Worm (Caenorhabditis elegans) whole organism, L4 larva: ENCODE data around the gene his-73.

ENCODE experiments used
- F10B5.3 ChIP-seq: sonication (generic microtip); optimal IDR thresholded peaks from 2 replicates; lab custom pipeline; 2016; ENCODE audit warnings: mild to moderate bottlenecking, missing genetic modification characterization, missing compliant biosample characterization
- F37D6.2 ChIP-seq: sonication (generic microtip); optimal IDR thresholded peaks from 2 replicates; lab custom pipeline; 2016; ENCODE audit warnings: mild to moderate bottlenecking, missing genetic modification characterization, missing compliant biosample characterization
- T26A8.4 ChIP-seq: fragments of 200-800 bp; sonication (Bioruptor generic); IDR thresholded peaks from 2 replicates; pipeline ENCODE4 v1.3.6; 2022; ENCODE audit warnings: missing genetic modification characterization, missing compliant biosample characterization
- Y48G9A.11 ChIP-seq: fragments of 200-800 bp; sonication (Bioruptor generic); IDR thresholded peaks from 2 replicates; pipeline ENCODE4 v1.3.6; 2022; ENCODE audit warnings: missing genetic modification reagents, missing genetic modification characterization, missing compliant biosample characterization
- Y5F2A.4 ChIP-seq: fragments of 200-800 bp; sonication (Bioruptor generic); optimal IDR thresholded peaks from 2 replicates; lab custom pipeline; 2018; ENCODE audit warnings: mild to moderate bottlenecking, missing genetic modification characterization, missing compliant biosample characterization
- Y75B8A.6 ChIP-seq: fragments of 200-800 bp; sonication (Bioruptor generic); IDR thresholded peaks from 2 replicates; pipeline ENCODE4 v1.3.6; 2022; ENCODE audit warnings: missing genetic modification reagents, missing genetic modification characterization, missing compliant biosample characterization
- aha-1 ChIP-seq: fragments of 150-350 bp; peaks from one replicate; lab custom pipeline; 2014; ENCODE audit warnings: missing biosample characterization, missing genetic modification characterization
- ceh-20 ChIP-seq: fragments of 200-800 bp; sonication (Bioruptor generic); IDR thresholded peaks from 2 replicates; pipeline ENCODE4 v1.3.6; 2022; ENCODE audit warnings: missing genetic modification reagents, missing genetic modification characterization, missing compliant biosample characterization
- ceh-28 ChIP-seq: fragments of 150-350 bp; optimal IDR thresholded peaks from 2 replicates; lab custom pipeline; 2014; ENCODE audit warnings: missing biosample characterization, missing genetic modification reagents, missing genetic modification characterization
- ces-1 ChIP-seq: fragments of 150-350 bp; sonication (generic microtip); optimal IDR thresholded peaks from 4 replicates; lab custom pipeline; 2014; ENCODE audit warnings: missing biosample characterization, missing genetic modification reagents, missing genetic modification characterization
- daf-16 ChIP-seq, 3 experiments: sonication (generic microtip); optimal IDR thresholded peaks; 2 replicates each; lab custom pipeline; 2016 to 2017; ENCODE audit warnings: missing genetic modification characterization in 3 of 3, missing genetic modification reagents in 3 of 3, mild to moderate bottlenecking in 2 of 3, missing compliant biosample characterization in 2 of 3, missing biosample characterization in 1 of 3, moderate library complexity in 1 of 3
- dmd-9 ChIP-seq: fragments of 200-800 bp; sonication (Bioruptor generic); IDR thresholded peaks from 2 replicates; pipeline ENCODE4 v1.3.6; 2022; ENCODE audit warnings: missing genetic modification reagents, missing genetic modification characterization, missing compliant biosample characterization
- dpl-1 ChIP-seq: fragments of 150-350 bp; optimal IDR thresholded peaks from 2 replicates; lab custom pipeline; 2014; ENCODE audit warnings: missing biosample characterization, missing genetic modification reagents, missing genetic modification characterization
- fkh-10 ChIP-seq: fragments of 150-350 bp; optimal IDR thresholded peaks from 2 replicates; lab custom pipeline; 2014; ENCODE audit warnings: missing biosample characterization, missing genetic modification reagents, missing genetic modification characterization
- hlh-11 ChIP-seq: fragments of 200-800 bp; sonication (Bioruptor generic); optimal IDR thresholded peaks from 2 replicates; lab custom pipeline; 2018; ENCODE audit warnings: mild to moderate bottlenecking, missing genetic modification characterization, missing compliant biosample characterization
- hlh-30 ChIP-seq: sonication (generic microtip); optimal IDR thresholded peaks from 2 replicates; lab custom pipeline; 2017; ENCODE audit warnings: antibody characterized with exemption, mild to moderate bottlenecking, missing genetic modification characterization, missing compliant biosample characterization; ENCODE audit not compliant: insufficient read depth
- hmg-1.1 ChIP-seq: fragments of 200-800 bp; sonication (Bioruptor generic); IDR thresholded peaks from 2 replicates; pipeline ENCODE4 v1.3.6; 2022; ENCODE audit warnings: missing genetic modification reagents, missing genetic modification characterization, missing compliant biosample characterization
- jun-1 ChIP-seq: fragments of 150-350 bp; optimal IDR thresholded peaks from 2 replicates; lab custom pipeline; 2014; ENCODE audit warnings: missing biosample characterization, missing genetic modification reagents, missing genetic modification characterization
- lin-13 ChIP-seq: fragments of 150-350 bp; optimal IDR thresholded peaks from 2 replicates; lab custom pipeline; 2014; ENCODE audit warnings: missing biosample characterization, missing genetic modification reagents, missing genetic modification characterization
- lin-29 ChIP-seq: fragments of 200-800 bp; sonication (Bioruptor generic); IDR thresholded peaks from 2 replicates; pipeline ENCODE4 v1.3.6; 2022; ENCODE audit warnings: missing genetic modification reagents, missing genetic modification characterization, missing compliant biosample characterization
- lin-38 ChIP-seq: fragments of 200-800 bp; sonication (Bioruptor generic); IDR thresholded peaks from 2 replicates; pipeline ENCODE4 v1.3.6; 2022; ENCODE audit warnings: missing genetic modification reagents, missing genetic modification characterization, missing compliant biosample characterization
- madf-5 ChIP-seq, 2 experiments: fragments of 200-800 bp; sonication (Bioruptor generic); IDR thresholded peaks; 2 replicates each; pipeline ENCODE4 v1.3.6; 2022; ENCODE audit warnings: missing compliant biosample characterization in 2 of 2, missing genetic modification characterization in 2 of 2
- madf-9 ChIP-seq: fragments of 200-800 bp; sonication (Bioruptor generic); conservative IDR thresholded peaks from 2 replicates; pipeline ENCODE4 v1.3.6; 2022; ENCODE audit warnings: missing genetic modification reagents, missing genetic modification characterization, missing compliant biosample characterization
- mes-2 ChIP-seq: sonication (generic microtip); optimal IDR thresholded peaks from 2 replicates; lab custom pipeline; 2016; ENCODE audit warnings: missing genotype, mild to moderate bottlenecking, missing genetic modification characterization, missing compliant biosample characterization; ENCODE audit not compliant: poor library complexity, severe bottlenecking
- nhr-111 ChIP-seq: fragments of 200-800 bp; sonication (Bioruptor generic); optimal IDR thresholded peaks from 2 replicates; lab custom pipeline; 2018; ENCODE audit warnings: mild to moderate bottlenecking, missing genetic modification characterization, missing compliant biosample characterization
- nhr-28 ChIP-seq: fragments of 150-350 bp; optimal IDR thresholded peaks from 2 replicates; lab custom pipeline; 2014; ENCODE audit warnings: missing biosample characterization, missing genetic modification characterization
- nhr-48 ChIP-seq: sonication (generic microtip); optimal IDR thresholded peaks from 2 replicates; lab custom pipeline; 2016; ENCODE audit warnings: mild to moderate bottlenecking, missing genetic modification characterization, missing compliant biosample characterization
- nhr-77 ChIP-seq: fragments of 150-350 bp; optimal IDR thresholded peaks from 2 replicates; lab custom pipeline; 2014; ENCODE audit warnings: missing biosample characterization, missing genetic modification characterization
- pha-4 ChIP-seq, 2 experiments: fragments of 150-350 bp in 1 of 2; fragments of 200-800 bp in 1 of 2; sonication (Bioruptor generic) in 1 of 2; IDR thresholded peaks in 1 of 2; optimal IDR thresholded peaks in 1 of 2; 2 replicates each; pipeline versions ENCODE4 v1.3.6 to Lab custom; 2014 to 2022; ENCODE audit warnings: missing genetic modification characterization in 2 of 2, missing genetic modification reagents in 2 of 2, missing biosample characterization in 1 of 2, missing compliant biosample characterization in 1 of 2
- rbr-2 ChIP-seq: sonication (generic microtip); optimal IDR thresholded peaks from 2 replicates; lab custom pipeline; 2016; ENCODE audit warnings: missing genotype, missing genetic modification characterization, missing compliant biosample characterization
- sdz-12 ChIP-seq: fragments of 200-800 bp; sonication (Bioruptor generic); optimal IDR thresholded peaks from 2 replicates; lab custom pipeline; 2018; ENCODE audit warnings: mild to moderate bottlenecking, missing genetic modification characterization, missing compliant biosample characterization
- snpc-4 ChIP-seq: fragments of 150-350 bp; optimal IDR thresholded peaks from 2 replicates; lab custom pipeline; 2014; ENCODE audit warnings: missing biosample characterization, missing genetic modification characterization
- spr-1 ChIP-seq: sonication (generic microtip); optimal IDR thresholded peaks from 2 replicates; lab custom pipeline; 2016; ENCODE audit warnings: mild to moderate bottlenecking, missing genetic modification characterization, missing compliant biosample characterization
- spr-3 ChIP-seq: fragments of 200-800 bp; sonication (Bioruptor generic); optimal IDR thresholded peaks from 2 replicates; lab custom pipeline; 2018; ENCODE audit warnings: mild to moderate bottlenecking, missing genetic modification characterization, missing compliant biosample characterization
- tag-97 ChIP-seq: fragments of 200-800 bp; sonication (Bioruptor generic); IDR thresholded peaks from 2 replicates; pipeline ENCODE4 v1.3.6; 2022; ENCODE audit warnings: missing genetic modification characterization, missing compliant biosample characterization
- unc-130 ChIP-seq: sonication (generic microtip); optimal IDR thresholded peaks from 2 replicates; lab custom pipeline; 2016; ENCODE audit warnings: missing genetic modification reagents, missing genetic modification characterization, missing compliant biosample characterization
- zfp-3 ChIP-seq: fragments of 200-800 bp; sonication (Bioruptor generic); conservative IDR thresholded peaks from 2 replicates; pipeline ENCODE4 v1.3.6; 2022; ENCODE audit warnings: missing genetic modification reagents, missing genetic modification characterization, missing compliant biosample characterization
- zip-11 ChIP-seq: fragments of 200-800 bp; sonication (Bioruptor generic); IDR thresholded peaks from 2 replicates; pipeline ENCODE4 v1.3.6; 2022; ENCODE audit warnings: missing genetic modification characterization, missing compliant biosample characterization
- zip-2 ChIP-seq: fragments of 150-350 bp; optimal IDR thresholded peaks from 2 replicates; lab custom pipeline; 2014; ENCODE audit warnings: missing biosample characterization, missing genetic modification characterization
- ztf-7 ChIP-seq: fragments of 150-350 bp; optimal IDR thresholded peaks from 2 replicates; lab custom pipeline; 2014; ENCODE audit warnings: missing biosample characterization, missing genetic modification characterization

his-73 gene

DNA sequence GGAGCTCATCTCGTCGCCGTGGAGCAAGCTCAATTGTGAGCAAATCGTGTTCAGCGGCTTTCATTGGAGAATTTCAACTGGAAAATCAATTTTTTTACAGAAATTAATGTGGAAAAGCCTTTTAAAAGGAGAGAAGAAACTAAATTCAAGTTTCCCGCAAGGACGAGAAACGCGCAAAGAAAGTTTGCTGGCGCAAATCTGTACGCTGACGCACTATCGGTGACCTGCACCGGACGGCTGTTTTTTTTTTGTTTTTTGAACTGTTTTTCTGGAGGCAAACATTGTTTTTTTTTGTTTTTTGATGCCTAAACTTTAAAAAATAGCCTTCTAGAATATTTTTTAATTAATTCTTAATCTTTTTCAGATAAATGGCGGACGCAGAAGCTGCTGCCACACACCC is 26.5 kb upstream of the his-73 start, which contains the start of the genes hpr-17 and F32A11.1 (continued):
- TF ChIP-seq F10B5.3 (tag; lab: Kevin White, UChicago) (peak; percentile 63), nhr-77 (tag; lab: Kevin White, UChicago) (peak; percentile 2), hlh-30 (tag; lab: Kevin White, UChicago) (peak; percentile 68), ztf-7 (tag; lab: Kevin White, UChicago) (peak; percentile 67), spr-1 (tag; lab: Kevin White, UChicago) (peak; percentile 24), nhr-48 (peak; percentile 46), mes-2 (tag; lab: Kevin White, UChicago) (peak; percentile 80), hlh-11 (tag; lab: Kevin White, UChicago) (peak; percentile 79), lin-38 (GFP tag; lab: Robert Waterston, UW) (peak; percentile 91), zfp-3 (GFP tag; lab: Robert Waterston, UW) (peak; percentile 80), dmd-9 (GFP tag; lab: Robert Waterston, UW) (0 out of 2 replicates have a peak, but pooled peaks have one; percentile 40), madf-9 (peak; percentile 71; the same call in 1 of the 2 replicates), sdz-12 (no peak), dpl-1 (GFP tag; lab: Kevin White, UChicago) (peak; percentile 98), nhr-28 (tag; lab: Kevin White, UChicago) (peak; percentile 44), nhr-111 (GFP tag; lab: Kevin White, UChicago) (no peak), daf-16 (GFP tag; optimal IDR thresholded peaks at IDR 0.05; lab: Kevin White, UChicago) (peak in 1 of 2 experiments; percentile 77), daf-16 (tag; optimal IDR thresholded peaks at IDR 0.05; lab: Kevin White, UChicago) (peak; percentile 61), lin-29 (GFP tag; lab: Robert Waterston, UW) (peak; percentile 36; the same call in 1 of the 2 replicates), pha-4 (GFP tag; IDR thresholded peaks at IDR 0.05; lab: Robert Waterston, UW) (peak; percentile 64; the same call in 1 of the 2 replicates), pha-4 (tag; optimal IDR thresholded peaks at IDR 0.05; lab: Kevin White, UChicago) (peak; percentile 54), hmg-1.1 (GFP tag; lab: Robert Waterston, UW) (peak; percentile 78), ceh-28 (tag; lab: Kevin White, UChicago) (no peak), unc-130 (GFP tag; lab: Kevin White, UChicago) (peak; percentile 0), Y75B8A.6 (GFP tag; lab: Robert Waterston, UW) (no peak), zip-2 (tag; lab: Kevin White, UChicago) (no peak), ceh-20 (peak; percentile 71), tag-97 (no peak), zip-11 (GFP tag; lab: Robert Waterston, UW) (no peak), rbr-2 (tag; lab: Kevin White, UChicago) (peak; percentile 72), snpc-4 (tag; lab: Kevin White, UChicago) (peak; percentile 51), Y48G9A.11 (GFP tag; lab: Robert Waterston, UW) (0 out of 2 replicates have a peak, but pooled peaks have one; percentile 35), lin-13 (GFP tag; lab: Kevin White, UChicago) (peak; percentile 65), jun-1 (tag; lab: Kevin White, UChicago) (no peak), ces-1 (GFP tag; lab: Kevin White, UChicago) (no peak)

DNA sequence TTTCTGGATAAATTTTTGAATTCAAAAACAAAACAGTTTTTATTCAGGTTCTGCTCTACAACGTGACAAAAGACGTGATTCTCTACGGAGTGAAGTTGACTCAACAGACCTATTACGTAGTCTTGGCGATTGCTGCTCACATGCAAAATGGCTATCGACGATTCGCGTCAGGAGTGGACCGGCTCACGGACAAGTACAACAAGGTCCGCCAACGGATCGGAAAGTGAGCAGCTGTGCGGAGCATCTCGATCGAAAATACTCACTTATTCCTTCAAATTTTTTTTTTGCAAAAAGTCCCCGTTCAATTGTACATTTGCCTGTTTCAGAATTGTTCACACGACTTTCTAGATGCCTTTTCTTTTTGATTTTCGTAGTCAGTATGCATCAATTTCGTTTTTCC is 23.6 kb upstream of the his-73 start:
- TF ChIP-seq spr-1 (tag; lab: Kevin White, UChicago) (peak; percentile 4), F37D6.2 (tag; lab: Kevin White, UChicago) (no peak), madf-5 (GFP tag; IDR thresholded peaks at IDR 0.05; lab: Robert Waterston, UW) (no peak), Y5F2A.4 (GFP tag; lab: Kevin White, UChicago) (peak; percentile 1), aha-1 (tag; lab: Kevin White, UChicago) (peak; percentile 43), T26A8.4 (GFP tag; lab: Robert Waterston, UW) (peak; percentile 60; the same call in 1 of the 2 replicates), fkh-10 (GFP tag; lab: Kevin White, UChicago) (no peak), spr-3 (GFP tag; lab: Kevin White, UChicago) (peak; percentile 16)
